Fruit fly (Drosophila melanogaster) whole organism, embryonic: ENCODE measurements around the gene Chpf.

ENCODE experiments used
- Antp ChIP-seq: fragments of 200-800 bp; sonication (Bioruptor generic); optimal IDR thresholded peaks from 3 replicates; lab custom pipeline; 2016; ENCODE audit warnings: missing biosample characterization, missing genetic modification characterization
- C15 ChIP-seq: fragments of 200-800 bp; sonication (Bioruptor generic); IDR thresholded peaks from 3 replicates; pipeline ENCODE4 v1.3.6; 2022; ENCODE audit warnings: missing biosample characterization, missing genetic modification characterization
- CG10274 ChIP-seq: fragments of 200-800 bp; sonication (Bioruptor generic); optimal IDR thresholded peaks from 3 replicates; lab custom pipeline; 2017; ENCODE audit warnings: missing biosample characterization, mild to moderate bottlenecking, missing genetic modification characterization
- CG10654 ChIP-seq: fragments of 200-800 bp; sonication (Bioruptor generic); optimal IDR thresholded peaks from 2 replicates; lab custom pipeline; 2016; ENCODE audit warnings: missing biosample characterization, missing genetic modification characterization
- CG11085 ChIP-seq: fragments of 200-800 bp; sonication (Bioruptor generic); IDR thresholded peaks from 2 replicates; pipeline ENCODE4 v1.3.6; 2022; ENCODE audit warnings: missing biosample characterization, missing genetic modification characterization
- CG11456 ChIP-seq: fragments of 200-800 bp; sonication (Bioruptor generic); IDR thresholded peaks from 3 replicates; pipeline ENCODE4 v1.3.6; 2022; ENCODE audit warnings: missing biosample characterization, missing genetic modification characterization
- CG12071 ChIP-seq: fragments of 200-800 bp; sonication (Bioruptor generic); optimal IDR thresholded peaks from 3 replicates; lab custom pipeline; 2018; ENCODE audit warnings: missing biosample characterization, mild to moderate bottlenecking, missing genetic modification characterization
- CG12236 ChIP-seq: fragments of 200-800 bp; sonication (Bioruptor generic); optimal IDR thresholded peaks from 2 replicates; lab custom pipeline; 2016; ENCODE audit warnings: missing biosample characterization, missing genetic modification characterization
- CG12391 ChIP-seq: fragments of 200-800 bp; sonication (Bioruptor generic); optimal IDR thresholded peaks from 3 replicates; lab custom pipeline; 2018; ENCODE audit warnings: missing biosample characterization, mild to moderate bottlenecking, missing genetic modification characterization, moderate library complexity
- CG13894 ChIP-seq: fragments of 200-800 bp; sonication (Bioruptor generic); optimal IDR thresholded peaks from 3 replicates; lab custom pipeline; 2018; ENCODE audit warnings: missing biosample characterization, mild to moderate bottlenecking, missing genetic modification characterization, moderate library complexity
- CG14050 ChIP-seq: fragments of 200-800 bp; sonication (Bioruptor generic); IDR thresholded peaks from 3 replicates; pipeline ENCODE4 v1.3.6; 2022; ENCODE audit warnings: missing biosample characterization, missing genetic modification characterization
- CG15479 ChIP-seq: fragments of 200-800 bp; sonication (Bioruptor generic); optimal IDR thresholded peaks from 3 replicates; lab custom pipeline; 2019; ENCODE audit warnings: missing biosample characterization, mild to moderate bottlenecking, missing genetic modification characterization, moderate library complexity
- CG15514 ChIP-seq: fragments of 200-800 bp; sonication (Bioruptor generic); optimal IDR thresholded peaks from 3 replicates; lab custom pipeline; 2017; ENCODE audit warnings: missing biosample characterization, missing genetic modification characterization, mild to moderate bottlenecking, moderate library complexity, missing genetic modification reagents
- CG15696 ChIP-seq: fragments of 200-800 bp; sonication (Bioruptor generic); optimal IDR thresholded peaks from 2 replicates; lab custom pipeline; 2019; ENCODE audit warnings: missing biosample characterization, mild to moderate bottlenecking, missing genetic modification characterization, moderate library complexity
- CG17359 ChIP-seq: fragments of 200-800 bp; sonication (Bioruptor generic); optimal IDR thresholded peaks from 3 replicates; lab custom pipeline; 2018; ENCODE audit warnings: missing biosample characterization, mild to moderate bottlenecking, missing genetic modification characterization, moderate library complexity
- CG30403 ChIP-seq: fragments of 200-800 bp; sonication (Bioruptor generic); optimal IDR thresholded peaks from 3 replicates; lab custom pipeline; 2016; ENCODE audit warnings: missing biosample characterization, missing genetic modification characterization
- CG32532 ChIP-seq: fragments of 200-800 bp; sonication (Bioruptor generic); IDR thresholded peaks from 2 replicates; pipeline ENCODE4 v1.3.6; 2022; ENCODE audit warnings: missing biosample characterization, missing genetic modification characterization
- CG4707 ChIP-seq: fragments of 200-800 bp; sonication (Bioruptor generic); optimal IDR thresholded peaks from 2 replicates; lab custom pipeline; 2018; ENCODE audit warnings: missing biosample characterization, mild to moderate bottlenecking, missing genetic modification characterization, moderate library complexity
- CG7839 ChIP-seq: fragments of 200-800 bp; sonication (Bioruptor generic); optimal IDR thresholded peaks from 3 replicates; lab custom pipeline; 2018; ENCODE audit warnings: missing biosample characterization, mild to moderate bottlenecking, missing genetic modification characterization, moderate library complexity
- CG8359 ChIP-seq: fragments of 200-800 bp; sonication (Bioruptor generic); optimal IDR thresholded peaks from 2 replicates; lab custom pipeline; 2017; ENCODE audit warnings: missing biosample characterization, mild to moderate bottlenecking, missing genetic modification characterization, borderline replicate concordance
- CG8924 ChIP-seq: fragments of 200-800 bp; optimal IDR thresholded peaks from 3 replicates; lab custom pipeline; 2019; ENCODE audit warnings: missing biosample characterization, mild to moderate bottlenecking, missing genetic modification characterization, moderate library complexity
- CG9727 ChIP-seq: fragments of 200-800 bp; sonication (Bioruptor generic); optimal IDR thresholded peaks from 3 replicates; lab custom pipeline; 2017; ENCODE audit warnings: missing biosample characterization, mild to moderate bottlenecking, missing genetic modification characterization
- Doc2 ChIP-seq: fragments of 200-800 bp; sonication (Bioruptor generic); IDR thresholded peaks from 2 replicates; pipeline ENCODE4 v1.3.6; 2022; ENCODE audit warnings: missing biosample characterization, missing genetic modification characterization
- Eip74EF ChIP-seq, 2 experiments: fragments of 200-800 bp in 1 of 2; fragments of >200 bp in 1 of 2; sonication (Bioruptor generic) in 1 of 2; optimal IDR thresholded peaks; 2 replicates each; lab custom pipeline; 2017 to 2019; ENCODE audit warnings: missing biosample characterization in 2 of 2, missing genetic modification characterization in 2 of 2, mild to moderate bottlenecking in 1 of 2, moderate library complexity in 1 of 2
- HLH4C ChIP-seq: fragments of 200-800 bp; sonication (Bioruptor generic); IDR thresholded peaks from 3 replicates; pipeline ENCODE4 v1.3.6; 2022; ENCODE audit warnings: missing biosample characterization, missing genetic modification characterization; ENCODE audit not compliant: partially characterized antibody
- HLH54F ChIP-seq: fragments of 200-800 bp; sonication (Bioruptor generic); optimal IDR thresholded peaks from 3 replicates; lab custom pipeline; 2016; ENCODE audit warnings: missing biosample characterization, missing genetic modification characterization
- Mad ChIP-seq: fragments of 200-800 bp; sonication (Bioruptor generic); optimal IDR thresholded peaks from 2 replicates; lab custom pipeline; 2016; ENCODE audit warnings: missing biosample characterization, missing genetic modification characterization
- Med ChIP-seq: fragments of 200-800 bp; sonication (Bioruptor generic); peaks from one replicate; lab custom pipeline; 2016; ENCODE audit warnings: missing biosample characterization, missing genetic modification characterization, mild to moderate bottlenecking, inconsistent platforms, moderate library complexity
- NC2α ChIP-seq: fragments of 200-800 bp; sonication (Bioruptor generic); optimal IDR thresholded peaks from 2 replicates; lab custom pipeline; 2016; ENCODE audit warnings: missing biosample characterization, missing genetic modification characterization
- NFAT ChIP-seq: fragments of 200-800 bp; sonication (Bioruptor generic); IDR thresholded peaks from 2 replicates; pipeline ENCODE4 v1.3.6; 2022; ENCODE audit warnings: missing biosample characterization, missing genetic modification characterization
- YL-1 ChIP-seq: fragments of 200-800 bp; sonication (Bioruptor generic); optimal IDR thresholded peaks from 3 replicates; lab custom pipeline; 2017; ENCODE audit warnings: missing biosample characterization, mild to moderate bottlenecking, missing genetic modification characterization
- crc ChIP-seq: fragments of 200-800 bp; sonication (Bioruptor generic); optimal IDR thresholded peaks from 2 replicates; lab custom pipeline; 2016; ENCODE audit warnings: missing biosample characterization, missing genetic modification characterization
- esg ChIP-seq: fragments of 200-800 bp; sonication (Bioruptor generic); conservative IDR thresholded peaks from 2 replicates; pipeline ENCODE4 v1.3.6; 2022; ENCODE audit warnings: missing biosample characterization, missing genetic modification characterization
- gro ChIP-seq: fragments of 200-800 bp; sonication (Bioruptor generic); optimal IDR thresholded peaks from 2 replicates; lab custom pipeline; 2016; ENCODE audit warnings: missing biosample characterization, missing genetic modification characterization
- ham ChIP-seq: fragments of 200-800 bp; sonication (Bioruptor generic); IDR thresholded peaks from 2 replicates; pipeline ENCODE4 v1.3.6; 2022; ENCODE audit warnings: missing biosample characterization, missing genetic modification characterization
- her ChIP-seq: fragments of 200-800 bp; sonication (Bioruptor generic); optimal IDR thresholded peaks from 2 replicates; lab custom pipeline; 2016; ENCODE audit warnings: missing biosample characterization, missing genetic modification characterization
- org-1 ChIP-seq: fragments of 200-800 bp; sonication (Bioruptor generic); optimal IDR thresholded peaks from 2 replicates; lab custom pipeline; 2017; ENCODE audit warnings: missing biosample characterization, missing genetic modification characterization
- p53 ChIP-seq: fragments of 200-800 bp; sonication (Bioruptor generic); optimal IDR thresholded peaks from 2 replicates; lab custom pipeline; 2016; ENCODE audit warnings: missing biosample characterization, missing genetic modification characterization
- slbo ChIP-seq: fragments of 200-800 bp; sonication (Bioruptor generic); IDR thresholded peaks from 2 replicates; pipeline ENCODE4 v1.3.6; 2022; ENCODE audit warnings: missing biosample characterization, missing genetic modification characterization
- slou ChIP-seq: fragments of 200-800 bp; sonication (Bioruptor generic); optimal IDR thresholded peaks from 3 replicates; lab custom pipeline; 2016; ENCODE audit warnings: missing biosample characterization, missing genetic modification characterization
- sna ChIP-seq: fragments of 200-800 bp; sonication (Bioruptor generic); IDR thresholded peaks from 2 replicates; pipeline ENCODE4 v1.3.6; 2022; ENCODE audit warnings: missing biosample characterization, missing genetic modification characterization; ENCODE audit not compliant: partially characterized antibody
- tin ChIP-seq: fragments of 200-800 bp; sonication (Bioruptor generic); optimal IDR thresholded peaks from 3 replicates; lab custom pipeline; 2016; ENCODE audit warnings: missing biosample characterization, missing genetic modification characterization
- tna ChIP-seq: fragments of 200-800 bp; sonication (Bioruptor generic); IDR thresholded peaks from 2 replicates; pipeline ENCODE4 v1.3.6; 2022; ENCODE audit warnings: missing biosample characterization, missing genetic modification characterization; ENCODE audit not compliant: partially characterized antibody
- trem ChIP-seq: fragments of 200-800 bp; optimal IDR thresholded peaks from 3 replicates; lab custom pipeline; 2019; ENCODE audit warnings: missing biosample characterization, mild to moderate bottlenecking, missing genetic modification characterization, moderate library complexity
- wdn ChIP-seq: fragments of 200-800 bp; sonication (Bioruptor generic); IDR thresholded peaks from 2 replicates; pipeline ENCODE4 v1.3.6; 2022; ENCODE audit warnings: missing biosample characterization, missing genetic modification characterization
- yki ChIP-seq: fragments of >200 bp; optimal IDR thresholded peaks from 3 replicates; lab custom pipeline; 2018
- z ChIP-seq: fragments of 200-800 bp; sonication (Bioruptor generic); IDR thresholded peaks from 3 replicates; pipeline ENCODE4 v1.3.6; 2022; ENCODE audit warnings: missing biosample characterization, missing genetic modification characterization
- zen ChIP-seq: fragments of 200-800 bp; sonication (Bioruptor generic); optimal IDR thresholded peaks from 3 replicates; lab custom pipeline; 2018; ENCODE audit warnings: missing biosample characterization, mild to moderate bottlenecking, missing genetic modification characterization, moderate library complexity
- zen2 ChIP-seq: fragments of 200-800 bp; sonication (Bioruptor generic); IDR thresholded peaks from 3 replicates; pipeline ENCODE4 v1.3.6; 2022; ENCODE audit warnings: missing biosample characterization, missing genetic modification characterization; ENCODE audit not compliant: partially characterized antibody
- zf30C ChIP-seq: fragments of 200-800 bp; sonication (Bioruptor generic); optimal IDR thresholded peaks from 3 replicates; lab custom pipeline; 2018; ENCODE audit warnings: missing biosample characterization, mild to moderate bottlenecking, missing genetic modification characterization
- zfh2 ChIP-seq: fragments of 200-800 bp; sonication (Bioruptor generic); optimal IDR thresholded peaks from 2 replicates; lab custom pipeline; 2016; ENCODE audit warnings: missing biosample characterization, missing genetic modification characterization

Chpf gene

DNA sequence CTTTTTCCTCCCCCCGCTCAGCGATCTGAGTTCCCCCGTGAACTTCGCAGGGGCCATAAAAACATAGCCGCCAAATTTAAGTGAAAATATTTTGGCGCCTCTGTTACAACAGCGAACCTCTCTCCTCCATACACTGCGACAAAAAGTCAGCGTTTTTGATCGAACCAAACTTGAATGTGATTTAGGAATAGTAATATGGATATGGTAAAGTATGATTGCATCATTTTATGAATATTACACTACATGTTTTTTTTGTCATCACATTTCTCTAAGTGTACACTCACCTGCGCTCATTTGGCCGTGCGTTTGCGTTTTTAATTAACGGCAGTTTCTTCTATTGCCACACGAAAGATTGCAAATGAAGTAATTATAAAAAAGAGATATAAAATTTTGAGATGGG is 23.4 kb upstream of the Chpf start (continued):
- TF ChIP-seq C15 (GFP tag; lab: Robert Waterston, UW), result no peak
- TF ChIP-seq trem (tag; lab: Kevin White, UChicago), result no peak
- TF ChIP-seq NFAT (GFP tag; lab: Robert Waterston, UW), result no peak
- TF ChIP-seq p53 (GFP tag; lab: Kevin White, UChicago), result no peak
- TF ChIP-seq CG8924 (tag; lab: Kevin White, UChicago), result peak; percentile 50
- TF ChIP-seq org-1 (GFP tag; lab: Kevin White, UChicago), result peak; percentile 34
- no peak for TF ChIP-seq gro
- TF ChIP-seq CG13894, result no peak
- TF ChIP-seq Med (GFP tag; lab: Kevin White, UChicago), result peak; percentile 89
- no peak for TF ChIP-seq CG15479
- TF ChIP-seq tna (GFP tag; lab: Robert Waterston, UW), result no peak
- peak; percentile 38 for TF ChIP-seq CG9727
- TF ChIP-seq zf30C (GFP tag; lab: Kevin White, UChicago), result no peak
- no peak for TF ChIP-seq NC2α (GFP tag; lab: Kevin White, UChicago)
- peak; percentile 39 for TF ChIP-seq CG10274 (GFP tag; lab: Kevin White, UChicago)
- TF ChIP-seq CG7839 (tag; lab: Kevin White, UChicago), result peak; percentile 62
- TF ChIP-seq CG11456 (GFP tag; lab: Robert Waterston, UW), result peak; percentile 64; the same call in 2 of the 3 replicates
- no peak for TF ChIP-seq CG15696 (tag; lab: Kevin White, UChicago)
- TF ChIP-seq slou (GFP tag; lab: Kevin White, UChicago), result no peak
- peak; percentile 55; the same call in 1 of the 3 replicates for TF ChIP-seq CG14050 (GFP tag; lab: Robert Waterston, UW)
- TF ChIP-seq CG15514 (GFP tag; lab: Kevin White, UChicago), result peak; percentile 35
- no peak for TF ChIP-seq YL-1 (GFP tag; lab: Kevin White, UChicago)
- TF ChIP-seq CG32532 (GFP tag; lab: Robert Waterston, UW), result peak; percentile 45
- no peak for TF ChIP-seq CG11085 (GFP tag; lab: Robert Waterston, UW)
- TF ChIP-seq HLH4C, result no peak
- TF ChIP-seq Eip74EF (GFP tag; optimal IDR thresholded peaks at IDR 0.05; lab: Kevin White, UChicago), result peak in 1 of 2 experiments; percentile 2
- TF ChIP-seq CG12071 (GFP tag; lab: Kevin White, UChicago), result peak; percentile 60
- no peak for TF ChIP-seq CG12236
- peak; percentile 68 for TF ChIP-seq slbo (GFP tag; lab: Robert Waterston, UW)
- no peak for TF ChIP-seq crc (GFP tag; lab: Kevin White, UChicago)
- peak; percentile 67 for TF ChIP-seq CG30403 (GFP tag; lab: Kevin White, UChicago)
- TF ChIP-seq sna (GFP tag; lab: Robert Waterston, UW), result no peak
- TF ChIP-seq Mad (GFP tag; lab: Kevin White, UChicago), result no peak
- TF ChIP-seq z (GFP tag; lab: Robert Waterston, UW), result no peak
- TF ChIP-seq CG17359 (tag; lab: Kevin White, UChicago), result peak; percentile 83
- TF ChIP-seq CG10654 (GFP tag; lab: Kevin White, UChicago), result peak; percentile 34
- TF ChIP-seq CG8359 (GFP tag; lab: Kevin White, UChicago), result peak; percentile 37
- peak; percentile 38; the same call in 1 of the 2 replicates for TF ChIP-seq esg (GFP tag; lab: Robert Waterston, UW)
- no peak for TF ChIP-seq HLH54F (GFP tag; lab: Kevin White, UChicago)
- TF ChIP-seq tin, result peak; percentile 56
- TF ChIP-seq ham, result no peak
- no peak for TF ChIP-seq her
- TF ChIP-seq Doc2, result 0 out of 2 replicates have a peak, but pooled peaks have one; percentile 33
- no peak for TF ChIP-seq zen2 (GFP tag; lab: Robert Waterston, UW)
- peak; percentile 37 for TF ChIP-seq CG4707
- TF ChIP-seq zfh2 (GFP tag; lab: Kevin White, UChicago), result peak; percentile 42
- 0 out of 2 replicates have a peak, but pooled peaks have one; percentile 8 for TF ChIP-seq wdn (GFP tag; lab: Robert Waterston, UW)
- no peak for TF ChIP-seq yki (lab: Kevin White, UChicago)
- peak; percentile 40 for TF ChIP-seq Antp
- peak; percentile 20 for TF ChIP-seq zen (tag; lab: Kevin White, UChicago)
- peak; percentile 59 for TF ChIP-seq CG12391 (tag; lab: Kevin White, UChicago)
